Fruit fly (Drosophila melanogaster) whole organism, adult: ENCODE results near the gene CG42450.

Experiments used
- CG11617 ChIP-seq: fragments of 200-800 bp; sonication (Bioruptor generic); optimal IDR thresholded peaks from 2 replicates; lab custom pipeline; 2017; ENCODE audit warnings: mild to moderate bottlenecking, missing biosample characterization, missing genetic modification reagents, missing genetic modification characterization
- CG12768 ChIP-seq: fragments of 200-800 bp; sonication (Bioruptor generic); optimal IDR thresholded peaks from 2 replicates; lab custom pipeline; 2017; ENCODE audit warnings: missing biosample characterization, missing genetic modification characterization, mild to moderate bottlenecking, moderate library complexity, missing genetic modification reagents
- CG14711 ChIP-seq: fragments of 200-800 bp; sonication (Bioruptor generic); optimal IDR thresholded peaks from 2 replicates; lab custom pipeline; 2018; ENCODE audit warnings: missing biosample characterization, mild to moderate bottlenecking, missing genetic modification characterization, moderate library complexity
- CG1620 ChIP-seq: fragments of 200-800 bp; sonication (Bioruptor generic); optimal IDR thresholded peaks from 2 replicates; lab custom pipeline; 2016; ENCODE audit warnings: missing biosample characterization, missing genetic modification characterization
- CG33017 ChIP-seq: fragments of 200-800 bp; sonication (Bioruptor generic); optimal IDR thresholded peaks from 2 replicates; lab custom pipeline; 2018; ENCODE audit warnings: missing biosample characterization, mild to moderate bottlenecking, missing genetic modification characterization, moderate library complexity
- CG5204 ChIP-seq: fragments of 200-800 bp; sonication (Bioruptor generic); optimal IDR thresholded peaks from 2 replicates; lab custom pipeline; 2016; ENCODE audit warnings: missing biosample characterization, missing genetic modification characterization
- CG7045 ChIP-seq: fragments of 200-800 bp; sonication (Bioruptor generic); optimal IDR thresholded peaks from 2 replicates; lab custom pipeline; 2017; ENCODE audit warnings: missing biosample characterization, mild to moderate bottlenecking, missing genetic modification characterization
- CG7101 ChIP-seq: fragments of 200-800 bp; sonication (Bioruptor generic); optimal IDR thresholded peaks from 2 replicates; lab custom pipeline; 2018; ENCODE audit warnings: missing biosample characterization, mild to moderate bottlenecking, missing genetic modification characterization, moderate library complexity
- Clk ChIP-seq: fragments of 200-800 bp; sonication (Bioruptor generic); optimal IDR thresholded peaks from 2 replicates; lab custom pipeline; 2017; ENCODE audit warnings: missing biosample characterization, missing genetic modification characterization
- Crg-1 ChIP-seq: fragments of 200-800 bp; sonication (Bioruptor generic); optimal IDR thresholded peaks from 2 replicates; lab custom pipeline; 2016; ENCODE audit warnings: missing biosample characterization, missing genetic modification characterization
- Hr96 ChIP-seq: fragments of 200-800 bp; sonication (Bioruptor generic); optimal IDR thresholded peaks from 2 replicates; lab custom pipeline; 2016; ENCODE audit warnings: missing biosample characterization, missing genetic modification characterization
- Mnt ChIP-seq: fragments of 200-800 bp; sonication (Bioruptor generic); optimal IDR thresholded peaks from 2 replicates; lab custom pipeline; 2016; ENCODE audit warnings: missing biosample characterization, mild to moderate bottlenecking, missing genetic modification characterization
- bab1 ChIP-seq: fragments of 200-800 bp; sonication (Bioruptor generic); optimal IDR thresholded peaks from 3 replicates; lab custom pipeline; 2019; ENCODE audit warnings: missing biosample characterization, mild to moderate bottlenecking, missing genetic modification characterization, moderate library complexity
- cic ChIP-seq: fragments of 200-800 bp; sonication (Bioruptor generic); optimal IDR thresholded peaks from 2 replicates; lab custom pipeline; 2017; ENCODE audit warnings: missing biosample characterization, mild to moderate bottlenecking, missing genetic modification characterization, moderate library complexity
- cnc ChIP-seq, 2 experiments: fragments of >200 bp; optimal IDR thresholded peaks; 2 replicates each; lab custom pipeline; 2017
- kay ChIP-seq: fragments of 200-800 bp; sonication (Bioruptor generic); peaks from one replicate; lab custom pipeline; 2016; ENCODE audit warnings: missing biosample characterization, missing genetic modification characterization, borderline replicate concordance
- ovo ChIP-seq: fragments of 200-800 bp; sonication (Bioruptor generic); optimal IDR thresholded peaks from 2 replicates; lab custom pipeline; 2016; ENCODE audit warnings: missing biosample characterization, missing genetic modification characterization
- pad ChIP-seq: fragments of 200-800 bp; sonication (Bioruptor generic); optimal IDR thresholded peaks from 3 replicates; lab custom pipeline; 2017; ENCODE audit warnings: missing biosample characterization, missing genetic modification characterization, mild to moderate bottlenecking, moderate library complexity, missing genetic modification reagents
- tj ChIP-seq: fragments of 200-800 bp; sonication (Bioruptor generic); optimal IDR thresholded peaks from 3 replicates; lab custom pipeline; 2017; ENCODE audit warnings: missing biosample characterization, mild to moderate bottlenecking, missing genetic modification characterization, moderate library complexity
- toe ChIP-seq: fragments of 200-800 bp; sonication (Bioruptor generic); optimal IDR thresholded peaks from 2 replicates; lab custom pipeline; 2016; ENCODE audit warnings: missing biosample characterization, missing genetic modification characterization

Gene CG42450

dm6 chrX:18834399-18834798, 21.3 kb downstream of the CG42450 start:
- TF ChIP-seq CG7101 (peak; percentile 45), Crg-1 (GFP tag; lab: Kevin White, UChicago) (no peak), CG7045 (GFP tag; lab: Kevin White, UChicago) (no peak), CG14711 (tag; lab: Kevin White, UChicago) (peak; percentile 44), bab1 (peak; percentile 19)

- TF ChIP-seq CG33017 (tag; lab: Kevin White, UChicago) (no peak), Crg-1 (GFP tag; lab: Kevin White, UChicago) (no peak), CG7101 (peak; percentile 23)
Observed at dm6 chrX:18835003-18835402, 21.9 kb downstream of the CG42450 start.

- TF ChIP-seq Crg-1 (GFP tag; lab: Kevin White, UChicago) (no peak), CG11617 (GFP tag; lab: Kevin White, UChicago) (no peak), CG7101 (no peak), pad (GFP tag; lab: Kevin White, UChicago) (peak; percentile 43), kay (GFP tag; lab: Kevin White, UChicago) (peak; percentile 79), ovo (GFP tag; lab: Kevin White, UChicago) (peak; percentile 86), tj (GFP tag; lab: Kevin White, UChicago) (no peak), CG12768 (GFP tag; lab: Kevin White, UChicago) (no peak), Hr96 (GFP tag; lab: Kevin White, UChicago) (no peak), CG7045 (GFP tag; lab: Kevin White, UChicago) (no peak)
Observed at dm6 chrX:18835500-18835899, 22.4 kb downstream of the CG42450 start.

- TF ChIP-seq cic (GFP tag; lab: Kevin White, UChicago) = peak; percentile 61
- TF ChIP-seq pad (GFP tag; lab: Kevin White, UChicago) = no peak
Observed at dm6 chrX:18836315-18836714, 23.2 kb downstream of the CG42450 start.

dm6 chrX:18837046-18837445, 23.9 kb downstream of the CG42450 start:
- TF ChIP-seq CG7045 (GFP tag; lab: Kevin White, UChicago) = no peak
- TF ChIP-seq CG7101 = peak; percentile 58
- peak; percentile 36 for TF ChIP-seq Hr96 (GFP tag; lab: Kevin White, UChicago)
- peak; percentile 59 for TF ChIP-seq cic (GFP tag; lab: Kevin White, UChicago)
- peak; percentile 30 for TF ChIP-seq tj (GFP tag; lab: Kevin White, UChicago)
- TF ChIP-seq Mnt (GFP tag; lab: Kevin White, UChicago) = peak; percentile 8
- TF ChIP-seq CG5204 (GFP tag; lab: Kevin White, UChicago) = no peak
- peak; percentile 46 for TF ChIP-seq CG11617 (GFP tag; lab: Kevin White, UChicago)
- TF ChIP-seq pad (GFP tag; lab: Kevin White, UChicago) = no peak
- TF ChIP-seq kay (GFP tag; lab: Kevin White, UChicago) = peak; percentile 54
- TF ChIP-seq cnc (optimal IDR thresholded peaks at IDR 0.05; lab: Kevin White, UChicago) = no peak

dm6 chrX:18838470-18838869, 25.4 kb downstream of the CG42450 start:
- no peak for TF ChIP-seq pad (GFP tag; lab: Kevin White, UChicago)
- no peak for TF ChIP-seq toe (GFP tag; lab: Kevin White, UChicago)
- TF ChIP-seq CG1620 (GFP tag; lab: Kevin White, UChicago) = no peak
- TF ChIP-seq CG33017 (tag; lab: Kevin White, UChicago) = no peak
- TF ChIP-seq CG5204 (GFP tag; lab: Kevin White, UChicago) = no peak
- TF ChIP-seq kay (GFP tag; lab: Kevin White, UChicago) = no peak
- no peak for TF ChIP-seq CG14711 (tag; lab: Kevin White, UChicago)
- no peak for TF ChIP-seq cnc (optimal IDR thresholded peaks at IDR 0.05; lab: Kevin White, UChicago)
- no peak for TF ChIP-seq Clk (GFP tag; lab: Kevin White, UChicago)
- no peak for TF ChIP-seq Mnt (GFP tag; lab: Kevin White, UChicago)
- no peak for TF ChIP-seq CG12768 (GFP tag; lab: Kevin White, UChicago)
- no peak for TF ChIP-seq bab1
- TF ChIP-seq CG11617 (GFP tag; lab: Kevin White, UChicago) = no peak
- TF ChIP-seq cic (GFP tag; lab: Kevin White, UChicago) = no peak
- TF ChIP-seq CG7101 = no peak
- TF ChIP-seq Crg-1 (GFP tag; lab: Kevin White, UChicago) = no peak
- TF ChIP-seq CG7045 (GFP tag; lab: Kevin White, UChicago) = no peak
- no peak for TF ChIP-seq tj (GFP tag; lab: Kevin White, UChicago)
- no peak for TF ChIP-seq ovo (GFP tag; lab: Kevin White, UChicago)

dm6 chrX:18838929-18839576, 26.0 kb downstream of the CG42450 start:
- TF ChIP-seq CG12768 (GFP tag; lab: Kevin White, UChicago) = no peak
- TF ChIP-seq cic (GFP tag; lab: Kevin White, UChicago) = no peak
- no peak for TF ChIP-seq ovo (GFP tag; lab: Kevin White, UChicago)
- TF ChIP-seq Clk (GFP tag; lab: Kevin White, UChicago) = no peak
- TF ChIP-seq kay (GFP tag; lab: Kevin White, UChicago) = no peak
- TF ChIP-seq CG7045 (GFP tag; lab: Kevin White, UChicago) = no peak
- no peak for TF ChIP-seq CG5204 (GFP tag; lab: Kevin White, UChicago)
- no peak for TF ChIP-seq Mnt (GFP tag; lab: Kevin White, UChicago)
- no peak for TF ChIP-seq CG11617 (GFP tag; lab: Kevin White, UChicago)
- no peak for TF ChIP-seq CG33017 (tag; lab: Kevin White, UChicago)
- no peak for TF ChIP-seq Hr96 (GFP tag; lab: Kevin White, UChicago)
- TF ChIP-seq bab1 = no peak
- no peak for TF ChIP-seq CG7101
- no peak for TF ChIP-seq CG1620 (GFP tag; lab: Kevin White, UChicago)
- no peak for TF ChIP-seq CG14711 (tag; lab: Kevin White, UChicago)
- TF ChIP-seq cnc (optimal IDR thresholded peaks at IDR 0.05; lab: Kevin White, UChicago) = no peak
- no peak for TF ChIP-seq tj (GFP tag; lab: Kevin White, UChicago)
- TF ChIP-seq pad (GFP tag; lab: Kevin White, UChicago) = no peak
